Worm (Caenorhabditis elegans): ENCODE data around the gene T26A5.2.

DNA sequence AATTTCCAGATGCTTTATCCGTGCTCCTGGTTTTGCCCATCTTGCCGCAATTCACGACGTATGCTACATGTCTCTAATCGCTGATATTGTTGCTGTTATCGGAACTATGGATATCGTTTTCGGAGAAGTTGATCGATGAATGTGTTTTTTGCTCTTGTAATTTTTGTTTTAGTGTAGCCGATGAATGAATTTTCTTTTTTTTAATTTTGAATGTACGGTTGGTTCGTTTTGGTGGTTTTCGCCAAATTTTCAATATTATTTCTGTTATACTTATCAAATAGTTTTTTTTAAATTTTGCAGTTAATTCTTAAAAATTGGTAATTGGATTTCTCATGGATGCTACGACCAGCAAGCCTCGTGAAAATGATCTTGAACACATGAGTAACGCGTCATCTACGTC lies at the start of gene T26A5.2:
- TF ChIP-seq dao-5 (tag; optimal IDR thresholded peaks at IDR 0.05) (no peak), W03F9.2 (tag; optimal IDR thresholded peaks at IDR 0.05) (no peak), him-1 (tag; optimal IDR thresholded peaks at IDR 0.05) (no peak)
